Fruit fly (Drosophila melanogaster): ENCODE measurements around the gene CG4325.

CG4325 gene

DNA sequence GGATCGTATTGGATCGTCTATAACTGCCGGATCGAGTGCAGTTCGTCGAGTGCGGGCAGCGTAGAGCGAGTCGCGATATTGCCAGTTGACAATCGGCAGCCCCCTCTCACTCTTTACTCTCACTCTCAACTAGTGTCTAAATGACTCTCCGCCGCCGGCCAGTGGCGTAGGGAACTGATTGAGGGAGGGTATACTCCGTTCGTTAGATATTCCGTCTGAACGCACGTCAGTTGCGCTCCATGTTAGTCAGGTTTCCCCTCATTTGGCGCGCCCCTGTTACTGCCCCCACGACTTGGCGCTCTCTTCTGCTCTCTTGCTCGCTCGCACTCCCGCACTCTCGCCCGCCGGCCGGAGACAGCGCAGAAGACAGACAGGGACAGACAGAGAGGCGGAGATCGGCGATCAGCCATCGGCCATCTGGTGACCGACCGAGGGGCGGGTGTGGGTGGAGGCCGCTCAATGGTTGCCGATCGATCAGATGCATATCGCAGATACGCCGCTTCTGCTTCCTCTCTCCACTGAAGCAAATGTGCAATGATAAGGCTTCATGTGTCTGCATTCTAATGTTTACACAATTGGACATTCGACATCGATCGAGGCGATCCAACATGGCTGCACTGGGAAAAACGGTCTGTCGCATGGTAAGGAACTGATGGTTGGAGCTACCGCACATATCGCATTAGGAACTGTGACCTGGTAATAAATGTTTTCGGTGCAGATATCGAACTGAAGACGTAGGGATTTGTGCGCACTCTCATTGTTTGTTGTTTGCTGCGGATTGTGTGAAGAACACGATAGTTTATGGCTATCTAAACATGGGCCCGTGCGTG is 6.7 kb upstream of the CG4325 start, which contains the start of gene moody (continued):
- peak; percentile 97 for TF ChIP-seq bcd (GFP tag; optimal IDR thresholded peaks at IDR 0.05)
- peak; percentile 93 for TF ChIP-seq disco-r (GFP tag; optimal IDR thresholded peaks at IDR 0.05)
- peak; percentile 97 for TF ChIP-seq CG43689 (GFP tag; IDR thresholded peaks at IDR 0.05)
- peak; percentile 91 for TF ChIP-seq Adf1 (GFP tag; IDR thresholded peaks at IDR 0.05)
- TF ChIP-seq kay (GFP tag; optimal IDR thresholded peaks at IDR 0.05): peak; percentile 94
- TF ChIP-seq CG8924 (tag; optimal IDR thresholded peaks at IDR 0.05): peak; percentile 96
- peak; percentile 97 for TF ChIP-seq CG11723 (GFP tag; optimal IDR thresholded peaks at IDR 0.05)
- TF ChIP-seq ab (GFP tag; optimal IDR thresholded peaks at IDR 0.05): peak; percentile 89
- peak; percentile 96 for TF ChIP-seq fu2 (GFP tag; optimal IDR thresholded peaks at IDR 0.05)
- TF ChIP-seq Hmx (GFP tag; optimal IDR thresholded peaks at IDR 0.05): peak; percentile 87
- TF ChIP-seq sna (GFP tag; IDR thresholded peaks at IDR 0.05; ENCODE audit: partially characterized antibody): 0 out of 2 replicates have a peak, but pooled peaks have one; percentile 17
- peak; percentile 95 for TF ChIP-seq stc (GFP tag; IDR thresholded peaks at IDR 0.05)
- peak; percentile 93 for TF ChIP-seq CG17385 (GFP tag; optimal IDR thresholded peaks at IDR 0.05)
- TF ChIP-seq prd (optimal IDR thresholded peaks at IDR 0.05): no peak
- peak; percentile 99 for TF ChIP-seq prd (GFP tag; IDR thresholded peaks at IDR 0.05)
- TF ChIP-seq Atf-2 (GFP tag; optimal IDR thresholded peaks at IDR 0.05): peak; percentile 96
- TF ChIP-seq tio (GFP tag; optimal IDR thresholded peaks at IDR 0.05): peak; percentile 81
- TF ChIP-seq CG7271 (tag; optimal IDR thresholded peaks at IDR 0.05): no peak
- TF ChIP-seq Spps (tag; optimal IDR thresholded peaks at IDR 0.05): peak; percentile 60
- TF ChIP-seq CG9215 (GFP tag; IDR thresholded peaks at IDR 0.05): peak; percentile 97
- peak; percentile 97 for TF ChIP-seq CG17359 (tag; optimal IDR thresholded peaks at IDR 0.05)
- peak; percentile 98 for TF ChIP-seq CG12071 (GFP tag; optimal IDR thresholded peaks at IDR 0.05)
- peak; percentile 95 for TF ChIP-seq Six4 (GFP tag; optimal IDR thresholded peaks at IDR 0.05)
- TF ChIP-seq zen2 (GFP tag; IDR thresholded peaks at IDR 0.05; ENCODE audit: partially characterized antibody): 0 out of 3 replicates have a peak, but pooled peaks have one; percentile 43
- peak; percentile 86 for TF ChIP-seq Deaf1 (tag; optimal IDR thresholded peaks at IDR 0.05)
- peak; percentile 93 for TF ChIP-seq CG11504 (tag; optimal IDR thresholded peaks at IDR 0.05)
- peak; percentile 96 for TF ChIP-seq peb (GFP tag; IDR thresholded peaks at IDR 0.05)
- TF ChIP-seq fd102C (GFP tag; optimal IDR thresholded peaks at IDR 0.05): peak; percentile 52
- peak; percentile 99 for TF ChIP-seq vvl (GFP tag; IDR thresholded peaks at IDR 0.05)
- TF ChIP-seq ci (GFP tag; IDR thresholded peaks at IDR 0.05): peak; percentile 99
- TF ChIP-seq otp (GFP tag; IDR thresholded peaks at IDR 0.05): peak; percentile 99
- peak; percentile 83 for TF ChIP-seq CG3838 (GFP tag; optimal IDR thresholded peaks at IDR 0.05)
- TF ChIP-seq lov (optimal IDR thresholded peaks at IDR 0.05): no peak
- TF ChIP-seq lov (GFP tag; IDR thresholded peaks at IDR 0.05): peak; percentile 98
- peak; percentile 96 for TF ChIP-seq CG9876 (GFP tag; optimal IDR thresholded peaks at IDR 0.05)
- peak; percentile 100 for TF ChIP-seq Med (GFP tag)
- peak; percentile 97 for TF ChIP-seq BtbVII (GFP tag; optimal IDR thresholded peaks at IDR 0.05)
- TF ChIP-seq wdn (GFP tag; IDR thresholded peaks at IDR 0.05): peak; percentile 99
- TF ChIP-seq CG3163 (GFP tag; optimal IDR thresholded peaks at IDR 0.05): peak; percentile 90
- peak; percentile 95 for TF ChIP-seq ro (GFP tag; IDR thresholded peaks at IDR 0.05)
- peak; percentile 35 for TF ChIP-seq CG9797 (GFP tag; optimal IDR thresholded peaks at IDR 0.05)
- peak; percentile 93 for TF ChIP-seq dimm (GFP tag; IDR thresholded peaks at IDR 0.05)
- peak; percentile 90 for TF ChIP-seq CG15011 (GFP tag; optimal IDR thresholded peaks at IDR 0.05)
- peak; percentile 96 for TF ChIP-seq CG6854 (GFP tag; optimal IDR thresholded peaks at IDR 0.05)
- TF ChIP-seq CG17829 (tag; optimal IDR thresholded peaks at IDR 0.05): peak; percentile 95
- TF ChIP-seq CG31388 (GFP tag; optimal IDR thresholded peaks at IDR 0.05): peak; percentile 82
- TF ChIP-seq Bdp1 (GFP tag; optimal IDR thresholded peaks at IDR 0.05): peak; percentile 88
- peak; percentile 98 for TF ChIP-seq Ptx1 (GFP tag; IDR thresholded peaks at IDR 0.05)
- TF ChIP-seq HLHmδ (GFP tag; optimal IDR thresholded peaks at IDR 0.05): peak; percentile 97
- TF ChIP-seq CG8478 (optimal IDR thresholded peaks at IDR 0.05): peak; percentile 50
